Worm (Caenorhabditis elegans): ENCODE data around the gene dao-2.

The dao-2 gene

ce11 chrII:4562503-4563000, at the start of gene dao-2:
TSS of gene dao-2 (plus strand) at chrII:4562950.
- TF ChIP-seq aly-1 (tag; optimal IDR thresholded peaks at IDR 0.05), result no peak
- TF ChIP-seq scrt-1 (GFP tag; IDR thresholded peaks at IDR 0.05), result no peak
- no peak for TF ChIP-seq B0310.2 (tag; optimal IDR thresholded peaks at IDR 0.05)
- no peak for TF ChIP-seq ceh-13 (GFP tag; optimal IDR thresholded peaks at IDR 0.05)
- no peak for TF ChIP-seq sea-1 (GFP tag; conservative IDR thresholded peaks at IDR 0.05)
- TF ChIP-seq hmbx-1 (tag; optimal IDR thresholded peaks at IDR 0.05), result no peak
- no peak for TF ChIP-seq tra-4 (tag; optimal IDR thresholded peaks at IDR 0.05)
- TF ChIP-seq hmg-4 (GFP tag; optimal IDR thresholded peaks at IDR 0.05), result no peak
- no peak for TF ChIP-seq pes-1 (GFP tag; IDR thresholded peaks at IDR 0.05)
- TF ChIP-seq tbx-11 (GFP tag; IDR thresholded peaks at IDR 0.05), result no peak
- TF ChIP-seq ceh-36 (tag; optimal IDR thresholded peaks at IDR 0.05), result no peak
- TF ChIP-seq flt-1 (GFP tag; IDR thresholded peaks at IDR 0.05), result no peak
- no peak for TF ChIP-seq ama-1 (optimal IDR thresholded peaks at IDR 0.05)
- no peak for TF ChIP-seq ets-7 (tag; optimal IDR thresholded peaks at IDR 0.05)
- TF ChIP-seq F13C5.2 (tag; optimal IDR thresholded peaks at IDR 0.05), result no peak
- no peak for TF ChIP-seq tbx-37 (GFP tag; conservative IDR thresholded peaks at IDR 0.05)
- TF ChIP-seq hnd-1 (tag; optimal IDR thresholded peaks at IDR 0.05), result no peak

- no peak for TF ChIP-seq tra-4 (tag; optimal IDR thresholded peaks at IDR 0.05)
- 0 out of 2 replicates have a peak, but pooled peaks have one; percentile 38 for TF ChIP-seq tbx-11 (GFP tag; IDR thresholded peaks at IDR 0.05)
These were observed 46.5 kb upstream of the dao-2 start for ce11 chrII:4516291-4516690.

ce11 chrII:4517254-4517653, 45.5 kb upstream of the dao-2 start:
- TF ChIP-seq tbx-11 (GFP tag; IDR thresholded peaks at IDR 0.05), result no peak
- TF ChIP-seq hmg-4 (GFP tag; optimal IDR thresholded peaks at IDR 0.05), result peak; percentile 40
- no peak for TF ChIP-seq hmbx-1 (tag; optimal IDR thresholded peaks at IDR 0.05)

ce11 chrII:4518300-4518907, 44.3 kb upstream of the dao-2 start, which contains the start of gene hlh-1:
TSS of gene hlh-1 (plus strand) at chrII:4518574.
- TF ChIP-seq flt-1 (GFP tag; IDR thresholded peaks at IDR 0.05) (peak; percentile 33; the same call in 1 of the 2 replicates), pes-1 (GFP tag; IDR thresholded peaks at IDR 0.05) (no peak), ama-1 (optimal IDR thresholded peaks at IDR 0.05) (no peak), tbx-11 (GFP tag; IDR thresholded peaks at IDR 0.05) (no peak)

- no peak for TF ChIP-seq ceh-36 (tag; optimal IDR thresholded peaks at IDR 0.05)
- no peak for TF ChIP-seq hmbx-1 (tag; optimal IDR thresholded peaks at IDR 0.05)
- no peak for TF ChIP-seq pes-1 (GFP tag; IDR thresholded peaks at IDR 0.05)
- TF ChIP-seq tbx-11 (GFP tag; IDR thresholded peaks at IDR 0.05), result no peak
- no peak for TF ChIP-seq sea-1 (GFP tag; conservative IDR thresholded peaks at IDR 0.05)
- TF ChIP-seq hnd-1 (tag; optimal IDR thresholded peaks at IDR 0.05), result no peak
- TF ChIP-seq ceh-13 (GFP tag; optimal IDR thresholded peaks at IDR 0.05), result no peak
- no peak for TF ChIP-seq flt-1 (GFP tag; IDR thresholded peaks at IDR 0.05)
- TF ChIP-seq scrt-1 (GFP tag; IDR thresholded peaks at IDR 0.05), result no peak
- TF ChIP-seq ama-1 (optimal IDR thresholded peaks at IDR 0.05), result no peak
These were observed 42.7 kb upstream of the dao-2 start for ce11 chrII:4519976-4520594.

ce11 chrII:4523122-4523672, 39.6 kb upstream of the dao-2 start, which contains the start of the genes B0304.4 and B0304.2:
TSS of gene B0304.4 (minus strand) at chrII:4523222.
TSS of gene B0304.2 (plus strand) at chrII:4523622.
- TF ChIP-seq hmg-4 (GFP tag; optimal IDR thresholded peaks at IDR 0.05) (no peak), B0310.2 (tag; optimal IDR thresholded peaks at IDR 0.05) (no peak), ets-7 (tag; optimal IDR thresholded peaks at IDR 0.05) (no peak), ama-1 (optimal IDR thresholded peaks at IDR 0.05) (no peak), ceh-36 (tag; optimal IDR thresholded peaks at IDR 0.05) (no peak)

ce11 chrII:4525185-4525584, 37.6 kb upstream of the dao-2 start:
- TF ChIP-seq scrt-1 (GFP tag; IDR thresholded peaks at IDR 0.05), result no peak
- no peak for TF ChIP-seq hmg-4 (GFP tag; optimal IDR thresholded peaks at IDR 0.05)
- TF ChIP-seq B0310.2 (tag; optimal IDR thresholded peaks at IDR 0.05), result no peak
- TF ChIP-seq tbx-37 (GFP tag; conservative IDR thresholded peaks at IDR 0.05), result no peak
- TF ChIP-seq ets-7 (tag; optimal IDR thresholded peaks at IDR 0.05), result no peak
- no peak for TF ChIP-seq flt-1 (GFP tag; IDR thresholded peaks at IDR 0.05)

ce11 chrII:4527800-4528199, 35.0 kb upstream of the dao-2 start, which contains the start of gene sra-35:
TSS of gene sra-35 (minus strand) at chrII:4527900.
- TF ChIP-seq tra-4 (tag; optimal IDR thresholded peaks at IDR 0.05) (no peak), hnd-1 (tag; optimal IDR thresholded peaks at IDR 0.05) (no peak), ets-7 (tag; optimal IDR thresholded peaks at IDR 0.05) (no peak), ama-1 (optimal IDR thresholded peaks at IDR 0.05) (no peak), tbx-37 (GFP tag; conservative IDR thresholded peaks at IDR 0.05) (no peak), pes-1 (GFP tag; IDR thresholded peaks at IDR 0.05) (no peak), tbx-11 (GFP tag; IDR thresholded peaks at IDR 0.05) (no peak), ceh-36 (tag; optimal IDR thresholded peaks at IDR 0.05) (no peak), sea-1 (GFP tag; conservative IDR thresholded peaks at IDR 0.05) (no peak), ceh-13 (GFP tag; optimal IDR thresholded peaks at IDR 0.05) (no peak), B0310.2 (tag; optimal IDR thresholded peaks at IDR 0.05) (no peak), flt-1 (GFP tag; IDR thresholded peaks at IDR 0.05) (no peak), hmg-4 (GFP tag; optimal IDR thresholded peaks at IDR 0.05) (no peak), F13C5.2 (tag; optimal IDR thresholded peaks at IDR 0.05) (no peak), scrt-1 (GFP tag; IDR thresholded peaks at IDR 0.05) (no peak), aly-1 (tag; optimal IDR thresholded peaks at IDR 0.05) (no peak), hmbx-1 (tag; optimal IDR thresholded peaks at IDR 0.05) (no peak)
